Worm (Caenorhabditis elegans): Measurements from ENCODE around the gene W05H9.4.
A peak's percentile ranks its signal among the peaks of the same experiment; 100 is the strongest.

The W05H9.4 gene

ce11 chrX:6263194-6263698 lies at the start of gene W05H9.4:
Gene W05H9.4, plus strand, starts transcription at chrX:6263648.
- TF ChIP-seq ceh-28 (tag; optimal IDR thresholded peaks at IDR 0.05), result peak; percentile 50
- no peak for TF ChIP-seq nhr-67 (tag; optimal IDR thresholded peaks at IDR 0.05)
- TF ChIP-seq fkh-10 (GFP tag; optimal IDR thresholded peaks at IDR 0.05), result no peak
- TF ChIP-seq nhr-12 (tag; optimal IDR thresholded peaks at IDR 0.05), result no peak
- TF ChIP-seq ceh-9 (tag; optimal IDR thresholded peaks at IDR 0.05), result no peak
- TF ChIP-seq elt-1 (tag; optimal IDR thresholded peaks at IDR 0.05), result no peak
- no peak for TF ChIP-seq unc-62 (GFP tag; optimal IDR thresholded peaks at IDR 0.05)
- TF ChIP-seq aly-2 (tag; optimal IDR thresholded peaks at IDR 0.05), result no peak
- no peak for TF ChIP-seq nhr-43 (tag; optimal IDR thresholded peaks at IDR 0.05; ENCODE audit: poor library complexity, severe bottlenecking)
- no peak for TF ChIP-seq eor-1 (tag; optimal IDR thresholded peaks at IDR 0.05)
- TF ChIP-seq egl-27 (tag; optimal IDR thresholded peaks at IDR 0.05), result no peak
- peak; percentile 44 for TF ChIP-seq pha-4 (tag; optimal IDR thresholded peaks at IDR 0.05)
- no peak for TF ChIP-seq tbx-2 (tag; optimal IDR thresholded peaks at IDR 0.05)
- peak; percentile 12 for TF ChIP-seq elt-2 (tag; optimal IDR thresholded peaks at IDR 0.05)
- TF ChIP-seq unc-39 (tag; optimal IDR thresholded peaks at IDR 0.05), result no peak
- TF ChIP-seq snpc-4 (tag; optimal IDR thresholded peaks at IDR 0.05), result peak; percentile 46
- no peak for TF ChIP-seq nhr-25 (tag; optimal IDR thresholded peaks at IDR 0.05)
- TF ChIP-seq ceh-16 (tag; optimal IDR thresholded peaks at IDR 0.05), result no peak
- no peak for TF ChIP-seq elt-3 (tag; optimal IDR thresholded peaks at IDR 0.05)
- TF ChIP-seq jun-1 (tag; optimal IDR thresholded peaks at IDR 0.05), result no peak
- peak; percentile 85 for TF ChIP-seq lin-39 (tag; optimal IDR thresholded peaks at IDR 0.05)
- TF ChIP-seq nfya-1 (tag; optimal IDR thresholded peaks at IDR 0.05; ENCODE audit: insufficient read depth), result peak; percentile 72
- no peak for TF ChIP-seq nhr-237 (tag; optimal IDR thresholded peaks at IDR 0.05)
- peak; percentile 50 for TF ChIP-seq hmg-11 (tag; optimal IDR thresholded peaks at IDR 0.05)
- TF ChIP-seq nhr-76 (tag; optimal IDR thresholded peaks at IDR 0.05), result no peak
- TF ChIP-seq R02D3.7 (tag; optimal IDR thresholded peaks at IDR 0.05), result peak; percentile 28

DNA sequence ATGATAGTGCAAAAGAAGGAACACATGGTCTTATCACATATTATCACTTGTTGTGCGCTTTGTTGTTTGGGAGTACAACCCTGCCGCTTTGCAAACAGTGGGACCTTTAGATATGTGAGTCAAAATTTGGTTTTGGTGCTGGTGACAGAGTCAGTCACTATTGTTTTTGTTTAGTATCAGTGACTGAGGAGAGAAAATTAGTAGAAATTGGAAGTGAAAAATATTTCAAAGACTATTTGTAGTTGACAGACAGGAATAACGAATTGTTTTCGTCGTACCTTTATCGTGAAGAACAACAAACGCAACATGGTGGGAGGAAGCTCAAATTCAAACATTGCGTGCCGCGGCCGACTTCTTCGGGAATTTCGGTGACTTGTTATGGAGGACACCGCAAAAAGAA lies 46.9 kb upstream of the W05H9.4 start, which contains the start of gene lrch-1:
TSS of gene lrch-1 (minus strand) at position 101 of the 400 bp plus-strand sequence.
- no peak for TF ChIP-seq aly-2 (tag; optimal IDR thresholded peaks at IDR 0.05)
- no peak for TF ChIP-seq nfya-1 (tag; optimal IDR thresholded peaks at IDR 0.05; ENCODE audit: insufficient read depth)
- TF ChIP-seq nhr-28 (tag; optimal IDR thresholded peaks at IDR 0.05), result no peak
- TF ChIP-seq unc-39 (tag; optimal IDR thresholded peaks at IDR 0.05), result no peak
- TF ChIP-seq nhr-77 (tag; optimal IDR thresholded peaks at IDR 0.05), result no peak
- no peak for TF ChIP-seq mml-1 (tag; optimal IDR thresholded peaks at IDR 0.05)

DNA sequence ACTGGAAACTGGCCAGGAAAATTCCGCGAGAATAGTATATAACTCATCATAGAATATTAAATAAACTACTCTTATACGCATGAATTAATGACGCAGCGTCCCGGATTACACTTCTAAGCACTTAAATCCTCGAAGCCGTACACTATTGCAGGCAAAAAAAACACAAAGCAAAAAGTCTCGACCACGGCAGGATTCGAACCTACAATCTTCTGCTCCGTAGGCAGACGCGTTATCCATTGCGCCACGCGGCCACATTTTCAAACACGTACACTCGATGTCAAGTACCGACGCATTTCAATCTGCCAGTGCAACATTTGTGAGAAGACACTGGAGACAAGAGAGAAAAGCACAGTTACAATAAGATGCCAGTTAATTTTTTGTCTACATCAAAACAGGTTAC lies 43.6 kb upstream of the W05H9.4 start:
- TF ChIP-seq pqm-1 (tag; optimal IDR thresholded peaks at IDR 0.05) (no peak), nhr-11 (tag; optimal IDR thresholded peaks at IDR 0.05) (no peak), tbx-2 (tag; optimal IDR thresholded peaks at IDR 0.05) (peak; percentile 7), nhr-12 (tag; optimal IDR thresholded peaks at IDR 0.05) (no peak), ceh-9 (tag; optimal IDR thresholded peaks at IDR 0.05) (no peak), nhr-28 (tag; optimal IDR thresholded peaks at IDR 0.05) (no peak), fos-1 (tag; optimal IDR thresholded peaks at IDR 0.05) (no peak), R02D3.7 (tag; optimal IDR thresholded peaks at IDR 0.05) (peak; percentile 12), lin-39 (tag; optimal IDR thresholded peaks at IDR 0.05) (peak; percentile 57), nhr-77 (tag; optimal IDR thresholded peaks at IDR 0.05) (no peak), nfya-1 (tag; optimal IDR thresholded peaks at IDR 0.05; ENCODE audit: insufficient read depth) (peak; percentile 39), ceh-82 (tag; optimal IDR thresholded peaks at IDR 0.05) (no peak), mml-1 (tag; optimal IDR thresholded peaks at IDR 0.05) (no peak), snpc-4 (tag; optimal IDR thresholded peaks at IDR 0.05) (no peak), unc-62 (GFP tag; optimal IDR thresholded peaks at IDR 0.05) (no peak), egl-27 (tag; optimal IDR thresholded peaks at IDR 0.05) (peak; percentile 33), egl-5 (tag; optimal IDR thresholded peaks at IDR 0.05) (peak; percentile 38), lin-15B (tag; optimal IDR thresholded peaks at IDR 0.05) (no peak), nhr-237 (tag; optimal IDR thresholded peaks at IDR 0.05) (no peak), lsy-12 (tag; optimal IDR thresholded peaks at IDR 0.05) (no peak), ceh-28 (tag; optimal IDR thresholded peaks at IDR 0.05) (no peak), elt-2 (tag; optimal IDR thresholded peaks at IDR 0.05) (peak; percentile 35), nhr-76 (tag; optimal IDR thresholded peaks at IDR 0.05) (no peak), ztf-11 (tag; optimal IDR thresholded peaks at IDR 0.05) (no peak), nhr-23 (tag; optimal IDR thresholded peaks at IDR 0.05) (no peak), ZK546.5 (tag; optimal IDR thresholded peaks at IDR 0.05) (no peak), nhr-43 (tag; optimal IDR thresholded peaks at IDR 0.05; ENCODE audit: poor library complexity, severe bottlenecking) (peak; percentile 34), hmg-11 (tag; optimal IDR thresholded peaks at IDR 0.05) (peak; percentile 52), daf-12 (tag; optimal IDR thresholded peaks at IDR 0.05) (no peak), ama-1 (optimal IDR thresholded peaks at IDR 0.05) (no peak), nhr-25 (tag; optimal IDR thresholded peaks at IDR 0.05) (peak; percentile 53), skn-1 (tag; optimal IDR thresholded peaks at IDR 0.05) (peak; percentile 15), elt-3 (tag; optimal IDR thresholded peaks at IDR 0.05) (no peak), sea-2 (GFP tag; optimal IDR thresholded peaks at IDR 0.05) (no peak), mdl-1 (tag; optimal IDR thresholded peaks at IDR 0.05) (no peak), nhr-67 (tag; optimal IDR thresholded peaks at IDR 0.05) (no peak), ceh-16 (tag; optimal IDR thresholded peaks at IDR 0.05) (no peak), elt-1 (tag; optimal IDR thresholded peaks at IDR 0.05) (no peak), unc-39 (tag; optimal IDR thresholded peaks at IDR 0.05) (no peak), zag-1 (tag; optimal IDR thresholded peaks at IDR 0.05) (no peak), fkh-10 (GFP tag; optimal IDR thresholded peaks at IDR 0.05) (no peak), aly-2 (tag; optimal IDR thresholded peaks at IDR 0.05) (no peak)

Data from whole organism, L3 larva.